Fruit fly (Drosophila melanogaster) whole organism, wandering third instar larva: ENCODE measurements around the gene Dref.

Experiments used
- CG32264 ChIP-seq: fragments of 200-800 bp; sonication (Bioruptor generic); optimal IDR thresholded peaks from 2 replicates; lab custom pipeline; 2016; ENCODE audit warnings: missing biosample characterization, missing genetic modification characterization
- N ChIP-seq: fragments of >200 bp; optimal IDR thresholded peaks from 2 replicates; lab custom pipeline; 2018; ENCODE audit warnings: missing biosample characterization, missing external identifiers, missing genetic modification characterization
- OdsH ChIP-seq: fragments of 200-800 bp; sonication (Bioruptor generic); optimal IDR thresholded peaks from 2 replicates; lab custom pipeline; 2016; ENCODE audit warnings: missing biosample characterization, mild to moderate bottlenecking, missing genetic modification characterization
- dmrt93B ChIP-seq: fragments of 200-800 bp; sonication (Bioruptor generic); optimal IDR thresholded peaks from 2 replicates; lab custom pipeline; 2018; ENCODE audit warnings: missing biosample characterization, mild to moderate bottlenecking, missing genetic modification characterization
- foxo ChIP-seq, 2 experiments: fragments of 200-800 bp; sonication (Bioruptor generic); optimal IDR thresholded peaks; 2 replicates in 1 of 2; 3 replicates in 1 of 2; lab custom pipeline; 2016 to 2017; ENCODE audit warnings: missing biosample characterization in 2 of 2, missing genetic modification characterization in 2 of 2
- fru ChIP-seq: fragments of 200-800 bp; sonication (Bioruptor generic); optimal IDR thresholded peaks from 3 replicates; lab custom pipeline; 2016; ENCODE audit warnings: missing biosample characterization, mild to moderate bottlenecking, missing genetic modification characterization
- psq ChIP-seq: fragments of 200-800 bp; sonication (Bioruptor generic); optimal IDR thresholded peaks from 3 replicates; lab custom pipeline; 2017; ENCODE audit warnings: missing biosample characterization, mild to moderate bottlenecking, missing genetic modification characterization, moderate library complexity

dm6 chr2L:9946051-9946450 is 21.0 kb downstream of the Dref start:
- TF ChIP-seq dmrt93B (GFP tag; lab: Kevin White, UChicago) = no peak
- no peak for TF ChIP-seq fru (GFP tag; lab: Kevin White, UChicago)
- no peak for TF ChIP-seq foxo (GFP tag; optimal IDR thresholded peaks at IDR 0.05; lab: Kevin White, UChicago)
- no peak for TF ChIP-seq psq (GFP tag; lab: Kevin White, UChicago)
- TF ChIP-seq CG32264 (GFP tag; lab: Kevin White, UChicago) = no peak
- TF ChIP-seq N (GFP tag; lab: Kevin White, UChicago) = no peak
- no peak for TF ChIP-seq OdsH (GFP tag; lab: Kevin White, UChicago)
